Fruit fly (Drosophila melanogaster): ENCODE data around the gene EMC5.

The EMC5 gene

DNA sequence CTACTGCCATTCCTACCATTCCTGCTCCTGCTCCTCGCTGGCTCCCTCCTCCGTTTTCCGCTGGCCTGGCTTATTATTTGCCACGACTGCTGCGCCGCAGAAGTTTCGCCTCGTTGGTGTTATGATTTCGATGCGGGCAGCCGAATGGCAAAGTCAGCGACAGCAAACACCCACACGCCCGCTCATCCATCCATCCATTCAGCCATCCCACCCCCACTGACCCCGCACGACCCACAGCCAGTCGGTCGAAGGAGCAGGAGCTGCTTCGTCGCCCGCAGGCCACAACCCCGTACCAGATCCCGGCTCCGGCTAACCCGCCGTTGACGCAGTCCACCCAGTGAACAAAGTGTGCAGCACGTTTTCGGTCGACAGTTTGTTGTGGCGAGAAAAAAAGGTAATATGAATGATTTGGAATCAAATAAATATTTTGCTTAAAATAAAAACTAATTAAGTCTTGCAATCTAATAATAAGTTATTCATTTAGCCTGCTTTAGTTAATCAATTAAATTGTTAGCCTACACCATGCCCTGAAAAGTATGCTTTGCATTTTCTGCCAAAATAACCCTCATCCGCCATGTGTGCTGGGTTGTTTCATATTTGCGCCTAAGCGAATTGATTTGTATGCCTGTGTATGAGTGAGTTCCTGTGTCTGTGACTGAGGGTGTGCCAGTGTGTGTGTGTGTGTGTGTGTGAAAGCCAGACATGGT is 39.1 kb downstream of the EMC5 start:
- TF ChIP-seq h (GFP tag; optimal IDR thresholded peaks at IDR 0.05) (peak; percentile 37), tai (GFP tag; optimal IDR thresholded peaks at IDR 0.05) (no peak), CG32264 (GFP tag; optimal IDR thresholded peaks at IDR 0.05) (no peak), lola (GFP tag; optimal IDR thresholded peaks at IDR 0.05) (no peak), Hr83 (GFP tag; optimal IDR thresholded peaks at IDR 0.05; ENCODE audit: poor library complexity, severe bottlenecking) (no peak), ey (GFP tag; optimal IDR thresholded peaks at IDR 0.05) (peak; percentile 50), GATAd (GFP tag; optimal IDR thresholded peaks at IDR 0.05) (no peak), psq (GFP tag; optimal IDR thresholded peaks at IDR 0.05) (peak; percentile 20), sage (GFP tag; optimal IDR thresholded peaks at IDR 0.05) (no peak), Hnf4 (GFP tag; optimal IDR thresholded peaks at IDR 0.05) (no peak), dsf (GFP tag; optimal IDR thresholded peaks at IDR 0.05; ENCODE audit: borderline replicate concordance) (no peak), dmrt93B (GFP tag; optimal IDR thresholded peaks at IDR 0.05) (peak; percentile 26), Dfd (GFP tag; optimal IDR thresholded peaks at IDR 0.05) (no peak), Sp1 (GFP tag; optimal IDR thresholded peaks at IDR 0.05) (peak; percentile 67), Vsx2 (GFP tag; optimal IDR thresholded peaks at IDR 0.05; ENCODE audit: partially characterized antibody) (no peak), rgr (GFP tag; optimal IDR thresholded peaks at IDR 0.05) (peak; percentile 13), Myc (optimal IDR thresholded peaks at IDR 0.05) (no peak), Rel (GFP tag; optimal IDR thresholded peaks at IDR 0.05) (no peak), Rel (tag; optimal IDR thresholded peaks at IDR 0.05) (no peak), Dif (GFP tag; optimal IDR thresholded peaks at IDR 0.05; ENCODE audit: partially characterized antibody) (no peak), fru (GFP tag; optimal IDR thresholded peaks at IDR 0.05) (peak; percentile 48), N (GFP tag; optimal IDR thresholded peaks at IDR 0.05) (no peak), br (GFP tag; optimal IDR thresholded peaks at IDR 0.05) (peak; percentile 20), OdsH (GFP tag; optimal IDR thresholded peaks at IDR 0.05) (peak; percentile 38), foxo (GFP tag; optimal IDR thresholded peaks at IDR 0.05) (peak in 1 of 2 experiments; percentile 57), Mio (GFP tag; optimal IDR thresholded peaks at IDR 0.05) (no peak), woc (GFP tag; optimal IDR thresholded peaks at IDR 0.05) (no peak), brk (GFP tag; optimal IDR thresholded peaks at IDR 0.05) (no peak), CG9705 (GFP tag; optimal IDR thresholded peaks at IDR 0.05) (peak; percentile 33), usp (GFP tag; optimal IDR thresholded peaks at IDR 0.05) (no peak), jim (GFP tag; optimal IDR thresholded peaks at IDR 0.05) (no peak), Jra (GFP tag; optimal IDR thresholded peaks at IDR 0.05) (no peak), dl (GFP tag; optimal IDR thresholded peaks at IDR 0.05; ENCODE audit: insufficient read depth in 1 of 2, partially characterized antibody in 2 of 2) (no peak), Abd-B (GFP tag; optimal IDR thresholded peaks at IDR 0.05) (no peak), HLH106 (tag; optimal IDR thresholded peaks at IDR 0.05) (peak; percentile 60), CrebA (GFP tag; optimal IDR thresholded peaks at IDR 0.05; ENCODE audit: borderline replicate concordance) (no peak), pan (optimal IDR thresholded peaks at IDR 0.05) (no peak), Hr78 (GFP tag; optimal IDR thresholded peaks at IDR 0.05) (no peak), sv (GFP tag; optimal IDR thresholded peaks at IDR 0.05) (no peak)

DNA sequence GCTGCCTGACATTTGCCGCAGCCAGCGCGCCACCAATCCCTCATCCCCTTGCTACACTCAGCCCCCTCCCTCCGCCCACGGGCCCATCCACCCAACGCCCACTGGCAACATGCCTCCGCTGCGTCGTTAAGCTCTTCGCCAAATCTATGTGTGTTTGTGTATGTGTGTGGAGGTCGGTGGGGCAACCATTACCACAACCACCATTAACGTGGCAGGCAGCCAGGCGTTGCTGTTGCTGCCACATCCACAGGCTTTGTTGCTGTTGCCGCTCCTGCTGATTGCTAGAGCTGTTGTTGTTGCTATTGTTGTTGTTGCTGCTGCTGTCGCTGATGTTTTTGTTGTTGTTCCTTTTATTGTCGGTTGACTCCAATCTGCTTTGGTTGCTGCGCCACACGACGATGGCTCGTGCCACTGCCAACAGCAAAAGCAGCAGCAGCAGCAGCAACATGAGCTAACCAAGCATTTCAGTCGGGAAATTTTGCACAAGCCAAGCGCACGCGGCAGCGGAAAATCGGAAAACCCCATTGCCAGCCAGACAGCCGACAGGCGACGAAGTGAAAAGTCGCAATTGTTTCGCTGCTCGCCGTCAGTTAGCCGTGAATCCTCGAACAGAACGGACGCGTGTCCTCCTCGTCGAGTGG is 39.9 kb downstream of the EMC5 start, which contains the start of gene Sidpn:
TSS of gene Sidpn (plus strand) at position 465 of the 641 bp plus-strand sequence.
- TF ChIP-seq Dfd (GFP tag; optimal IDR thresholded peaks at IDR 0.05) (peak; percentile 89), dl (GFP tag; optimal IDR thresholded peaks at IDR 0.05; ENCODE audit: insufficient read depth in 1 of 2, partially characterized antibody in 2 of 2) (no peak)

Measured in whole organism, wandering third instar larva.